Fruit fly (Drosophila melanogaster): Measurements from ENCODE around the gene CG1273.
A peak's percentile ranks its signal among the peaks of the same experiment; 100 is the strongest.

The CG1273 gene

DNA sequence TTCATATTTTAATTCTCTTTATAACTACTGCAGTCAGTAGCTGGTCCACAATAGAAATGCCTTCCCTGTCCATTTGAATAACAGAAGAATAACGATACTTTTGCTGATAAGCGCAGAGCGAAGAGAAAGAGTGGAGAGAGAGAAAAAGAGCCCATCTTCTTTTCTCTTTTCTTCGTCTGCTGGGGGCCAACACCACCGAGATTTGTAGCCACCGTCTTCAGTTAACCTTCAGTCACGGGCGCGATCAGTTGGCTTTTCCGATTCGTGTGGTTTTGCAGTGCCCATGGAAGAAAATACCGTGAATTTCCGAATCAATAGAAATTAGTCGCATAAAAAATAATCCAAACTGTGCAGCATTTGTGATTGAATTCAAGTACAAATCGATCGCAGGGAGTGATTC is at the start of gene CG1273:
Gene CG1273 (plus strand): TSS at position 218 of the 400 bp plus-strand sequence.
- no peak for TF ChIP-seq CG12605 (GFP tag; IDR thresholded peaks at IDR 0.05)
- TF ChIP-seq fd96Ca (GFP tag; IDR thresholded peaks at IDR 0.05) = no peak
- TF ChIP-seq CG10348 (GFP tag; IDR thresholded peaks at IDR 0.05) = no peak
- no peak for TF ChIP-seq CG13204 (GFP tag; optimal IDR thresholded peaks at IDR 0.05)
- TF ChIP-seq EcR (GFP tag; optimal IDR thresholded peaks at IDR 0.05) = no peak
- no peak for TF ChIP-seq CG4496 (GFP tag; IDR thresholded peaks at IDR 0.05)
- TF ChIP-seq CG32121 (GFP tag; IDR thresholded peaks at IDR 0.05) = no peak
- no peak for TF ChIP-seq D1 (tag; optimal IDR thresholded peaks at IDR 0.05)
- TF ChIP-seq CG17806 (tag; optimal IDR thresholded peaks at IDR 0.05) = no peak
- TF ChIP-seq Ets98B (GFP tag; IDR thresholded peaks at IDR 0.05) = no peak
- no peak for TF ChIP-seq Pif1A (GFP tag; optimal IDR thresholded peaks at IDR 0.05)

DNA sequence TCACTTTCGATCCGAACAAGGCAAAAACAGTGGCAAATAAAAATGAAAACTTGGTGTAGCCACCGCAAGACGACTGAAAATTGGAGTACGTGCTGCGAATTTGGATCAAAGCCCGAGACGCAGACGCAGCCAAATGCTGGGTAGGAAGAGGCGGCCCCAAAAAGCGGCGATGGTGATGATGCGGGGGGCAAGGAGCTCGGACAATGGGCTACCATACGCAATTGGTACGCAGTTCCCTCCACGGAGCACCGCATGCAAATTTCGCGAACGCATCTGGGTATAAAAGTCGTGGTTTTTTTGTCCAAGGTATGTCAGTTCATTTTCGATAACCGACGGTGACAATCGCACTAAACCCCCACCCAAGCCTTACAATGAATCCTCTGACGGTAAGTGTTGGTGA is 48.4 kb upstream of the CG1273 start, which contains the start of gene Cpr64Ad:
Gene Cpr64Ad (plus strand): TSS at position 301 of the 400 bp plus-strand sequence.
- no peak for TF ChIP-seq CG14655 (GFP tag; optimal IDR thresholded peaks at IDR 0.05)
- no peak for TF ChIP-seq CG34367 (tag; optimal IDR thresholded peaks at IDR 0.05)
- no peak for TF ChIP-seq CG8159 (tag; optimal IDR thresholded peaks at IDR 0.05)
- TF ChIP-seq CG10348 (GFP tag; IDR thresholded peaks at IDR 0.05) = no peak
- no peak for TF ChIP-seq CG32121 (GFP tag; IDR thresholded peaks at IDR 0.05)
- no peak for TF ChIP-seq CG8301 (tag; optimal IDR thresholded peaks at IDR 0.05)
- TF ChIP-seq CG13204 (GFP tag; optimal IDR thresholded peaks at IDR 0.05) = no peak
- TF ChIP-seq Pif1B (GFP tag; optimal IDR thresholded peaks at IDR 0.05) = no peak
- no peak for TF ChIP-seq CG15710 (tag; optimal IDR thresholded peaks at IDR 0.05)
- no peak for TF ChIP-seq gl (tag; optimal IDR thresholded peaks at IDR 0.05)
- TF ChIP-seq CG4496 (GFP tag; IDR thresholded peaks at IDR 0.05) = no peak
- TF ChIP-seq CG17806 (tag; optimal IDR thresholded peaks at IDR 0.05) = no peak
- TF ChIP-seq Pif1A (GFP tag; optimal IDR thresholded peaks at IDR 0.05) = no peak
- no peak for TF ChIP-seq Snoo (tag; optimal IDR thresholded peaks at IDR 0.05)
- no peak for TF ChIP-seq CG9948 (tag; optimal IDR thresholded peaks at IDR 0.05)

DNA sequence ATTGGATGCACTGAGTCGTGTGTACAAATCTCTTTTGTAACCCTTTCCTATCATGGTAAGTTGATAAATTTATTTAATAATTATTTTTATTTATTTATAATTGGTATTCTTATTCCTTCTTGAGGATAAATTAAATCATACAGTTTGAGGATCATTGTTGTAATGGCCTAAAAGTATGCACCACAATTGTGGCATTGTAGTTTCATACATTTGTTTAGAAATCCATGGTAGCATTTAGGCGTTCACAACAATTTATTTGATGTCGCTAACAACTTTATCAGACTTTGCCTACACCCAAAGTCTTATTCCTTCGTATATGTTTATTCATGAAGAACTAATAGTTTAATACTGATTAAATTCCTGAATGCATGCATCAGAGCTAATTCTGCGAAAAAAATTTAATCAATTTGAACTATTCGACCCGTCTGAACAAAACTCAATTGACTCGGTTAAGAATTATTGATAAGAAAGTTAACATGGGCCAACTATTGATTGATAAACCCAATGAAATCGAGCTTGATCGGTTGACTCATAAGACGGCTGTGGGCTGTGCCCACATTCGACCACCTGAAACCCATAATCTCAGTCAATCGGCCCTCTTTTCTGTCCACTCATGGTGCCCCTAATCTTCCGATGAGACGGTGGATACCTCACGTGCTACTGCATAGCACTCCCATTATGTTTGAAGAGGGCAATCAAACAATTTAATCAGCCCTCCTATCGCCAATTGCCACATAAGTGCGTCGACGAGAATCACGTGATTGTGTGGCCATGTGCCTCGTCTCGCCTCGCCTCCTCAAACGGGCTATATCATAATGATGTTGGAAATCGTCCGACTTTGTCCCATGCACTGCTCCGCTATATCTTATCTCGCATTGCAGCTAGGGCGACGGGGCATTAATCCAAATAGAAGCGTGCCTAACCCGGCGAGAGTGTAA is 44.0 kb upstream of the CG1273 start:
- no peak for TF ChIP-seq Pif1B (GFP tag; optimal IDR thresholded peaks at IDR 0.05)
- TF ChIP-seq Pif1A (GFP tag; optimal IDR thresholded peaks at IDR 0.05) = no peak
- no peak for TF ChIP-seq CG14655 (GFP tag; optimal IDR thresholded peaks at IDR 0.05)
- TF ChIP-seq CG32121 (GFP tag; IDR thresholded peaks at IDR 0.05) = 0 out of 2 replicates have a peak, but pooled peaks have one; percentile 12
- no peak for TF ChIP-seq CG17806 (tag; optimal IDR thresholded peaks at IDR 0.05)
- peak; percentile 21; the same call in 1 of the 2 replicates for TF ChIP-seq Ets98B (GFP tag; IDR thresholded peaks at IDR 0.05)
- TF ChIP-seq CG15710 (tag; optimal IDR thresholded peaks at IDR 0.05) = no peak
- no peak for TF ChIP-seq CG12605 (GFP tag; IDR thresholded peaks at IDR 0.05)
- TF ChIP-seq rn (GFP tag; IDR thresholded peaks at IDR 0.05) = no peak
- no peak for TF ChIP-seq CG10348 (GFP tag; IDR thresholded peaks at IDR 0.05)
- no peak for TF ChIP-seq fd96Ca (GFP tag; IDR thresholded peaks at IDR 0.05)
- TF ChIP-seq CG9948 (tag; optimal IDR thresholded peaks at IDR 0.05) = no peak
- no peak for TF ChIP-seq CG8301 (tag; optimal IDR thresholded peaks at IDR 0.05)
- TF ChIP-seq CG4496 (GFP tag; IDR thresholded peaks at IDR 0.05) = peak; percentile 37; the same call in 1 of the 3 replicates
- no peak for TF ChIP-seq gl (tag; optimal IDR thresholded peaks at IDR 0.05)

DNA sequence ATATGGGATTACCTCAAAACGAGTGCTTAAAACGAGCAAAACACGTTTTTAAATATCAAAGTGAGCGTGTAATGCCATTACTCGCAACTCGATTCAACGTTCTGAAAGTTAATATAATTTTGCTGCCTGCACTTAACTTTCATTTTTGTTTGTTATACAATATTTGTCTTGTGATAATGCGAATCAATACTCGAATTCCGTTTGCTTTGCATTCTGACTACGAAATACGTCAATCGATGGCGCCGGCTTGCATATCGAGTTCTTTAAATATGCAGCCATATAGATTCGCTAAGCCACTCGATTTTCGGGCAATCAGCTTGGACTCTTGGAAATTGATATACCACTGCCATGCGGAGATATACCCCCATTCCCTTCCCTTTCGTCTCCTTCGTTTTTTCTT is 42.8 kb upstream of the CG1273 start:
- TF ChIP-seq CG4496 (GFP tag; IDR thresholded peaks at IDR 0.05) (no peak), CG34367 (tag; optimal IDR thresholded peaks at IDR 0.05) (no peak), Ets98B (GFP tag; IDR thresholded peaks at IDR 0.05) (no peak), rn (GFP tag; IDR thresholded peaks at IDR 0.05) (no peak), CG9948 (tag; optimal IDR thresholded peaks at IDR 0.05) (no peak), CG15710 (tag; optimal IDR thresholded peaks at IDR 0.05) (no peak), fd96Ca (GFP tag; IDR thresholded peaks at IDR 0.05) (no peak), Pif1A (GFP tag; optimal IDR thresholded peaks at IDR 0.05) (no peak), CG14655 (GFP tag; optimal IDR thresholded peaks at IDR 0.05) (no peak), CG8301 (tag; optimal IDR thresholded peaks at IDR 0.05) (no peak), EcR (GFP tag; optimal IDR thresholded peaks at IDR 0.05) (no peak), CG8159 (tag; optimal IDR thresholded peaks at IDR 0.05) (no peak), gl (tag; optimal IDR thresholded peaks at IDR 0.05) (no peak), CG32121 (GFP tag; IDR thresholded peaks at IDR 0.05) (no peak), CG12605 (GFP tag; IDR thresholded peaks at IDR 0.05) (no peak), Pif1B (GFP tag; optimal IDR thresholded peaks at IDR 0.05) (no peak)

DNA sequence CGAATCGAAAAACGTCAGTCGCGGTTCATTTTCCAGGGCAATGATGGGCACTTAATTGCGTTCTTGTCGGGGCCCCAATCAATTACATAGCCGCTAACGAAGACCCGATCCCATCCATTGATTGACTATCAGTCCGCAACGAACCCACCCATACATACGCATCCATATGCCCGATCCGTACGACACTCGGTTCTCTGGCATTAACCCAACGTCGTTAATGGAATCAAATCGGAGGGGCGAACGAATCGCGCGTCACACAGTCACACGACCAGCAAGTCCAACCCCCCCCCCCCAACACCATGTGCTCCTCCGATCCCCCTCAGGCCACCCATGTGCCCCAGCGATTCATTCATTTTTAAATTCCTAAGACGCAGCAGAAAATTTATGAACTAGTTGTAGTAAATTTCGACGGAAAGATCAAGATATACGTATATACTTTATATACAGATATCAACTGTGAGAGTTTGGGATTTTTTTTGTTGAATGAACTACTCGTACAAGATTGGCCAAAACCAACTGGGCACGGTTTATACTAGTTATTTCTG is 42.2 kb upstream of the CG1273 start:
- no peak for TF ChIP-seq Snoo (tag; optimal IDR thresholded peaks at IDR 0.05)
- TF ChIP-seq Ets98B (GFP tag; IDR thresholded peaks at IDR 0.05) = peak; percentile 64
- peak; percentile 46 for TF ChIP-seq CG13204 (GFP tag; optimal IDR thresholded peaks at IDR 0.05)
- peak; percentile 37; the same call in 1 of the 3 replicates for TF ChIP-seq CG4496 (GFP tag; IDR thresholded peaks at IDR 0.05)
- no peak for TF ChIP-seq rn (GFP tag; IDR thresholded peaks at IDR 0.05)
- TF ChIP-seq CG8159 (tag; optimal IDR thresholded peaks at IDR 0.05) = peak; percentile 16
- peak; percentile 74 for TF ChIP-seq EcR (GFP tag; optimal IDR thresholded peaks at IDR 0.05)
- TF ChIP-seq CG32121 (GFP tag; IDR thresholded peaks at IDR 0.05) = peak; percentile 55; the same call in 1 of the 2 replicates
